Fruit fly (Drosophila melanogaster): ENCODE measurements around the gene CG43867.

DNA sequence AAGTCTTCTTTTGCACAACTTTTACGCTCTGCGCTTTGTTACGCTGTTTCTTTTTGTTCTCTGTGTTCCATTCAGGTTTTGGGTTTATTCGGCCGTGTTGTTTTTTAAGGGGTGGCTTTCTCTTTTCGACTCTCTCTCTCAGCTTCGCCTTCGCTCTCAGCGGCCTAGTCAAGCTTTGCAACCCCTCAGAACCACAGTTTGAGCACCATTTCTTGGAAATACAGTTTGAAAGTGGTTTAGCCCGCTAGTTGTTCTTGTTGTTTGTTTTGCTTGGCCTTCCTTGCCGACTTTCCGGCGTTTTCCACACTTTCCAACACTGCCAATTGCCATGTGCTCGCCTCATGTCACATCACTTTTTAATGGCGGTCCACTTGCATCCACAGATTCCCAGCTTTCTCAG lies 86.7 kb downstream of the CG43867 start:
- TF ChIP-seq D1 (tag; optimal IDR thresholded peaks at IDR 0.05) = no peak
- no peak for TF ChIP-seq EcR (GFP tag; optimal IDR thresholded peaks at IDR 0.05)
